Worm (Caenorhabditis elegans) whole organism, L1 larva: ENCODE measurements around the gene aakb-1.

Source experiments
- C16A3.4 ChIP-seq: fragments of 150-350 bp; optimal IDR thresholded peaks from 2 replicates; lab custom pipeline; 2014; ENCODE audit warnings: missing biosample characterization, missing genetic modification characterization
- C34B4.2 ChIP-seq: sonication (generic microtip); optimal IDR thresholded peaks from 2 replicates; lab custom pipeline; 2017; ENCODE audit warnings: mild to moderate bottlenecking, missing genetic modification characterization, missing compliant biosample characterization
- F16B12.6 ChIP-seq: fragments of 150-350 bp; optimal IDR thresholded peaks from 2 replicates; lab custom pipeline; 2014; ENCODE audit warnings: missing biosample characterization, missing genetic modification characterization
- Y116A8C.19 ChIP-seq: sonication (generic microtip); optimal IDR thresholded peaks from 2 replicates; lab custom pipeline; 2016; ENCODE audit warnings: missing compliant biosample characterization, missing genetic modification characterization, borderline replicate concordance
- blmp-1 ChIP-seq: fragments of 150-350 bp; optimal IDR thresholded peaks from 2 replicates; lab custom pipeline; 2014; ENCODE audit warnings: missing biosample characterization, missing genetic modification characterization
- ceh-63 ChIP-seq: fragments of 200-800 bp; sonication (Bioruptor generic); optimal IDR thresholded peaks from 2 replicates; lab custom pipeline; 2018; ENCODE audit warnings: mild to moderate bottlenecking, missing genetic modification characterization, missing compliant biosample characterization
- ceh-82 ChIP-seq, 3 experiments: fragments of 150-350 bp in 1 of 3; sonication (generic microtip) in 2 of 3; optimal IDR thresholded peaks; 2 replicates each; lab custom pipeline; 2014 to 2017; ENCODE audit warnings: missing biosample characterization in 3 of 3, missing genetic modification characterization in 3 of 3
- ceh-88 ChIP-seq: fragments of 200-800 bp; sonication (Bioruptor generic); IDR thresholded peaks from 2 replicates; pipeline ENCODE4 v1.3.6; 2022; ENCODE audit warnings: missing genetic modification characterization, missing compliant biosample characterization
- ceh-90 ChIP-seq: sonication (generic microtip); optimal IDR thresholded peaks from 2 replicates; lab custom pipeline; 2016; ENCODE audit warnings: missing genetic modification characterization, missing compliant biosample characterization
- ces-1 ChIP-seq: fragments of 150-350 bp; optimal IDR thresholded peaks from 2 replicates; lab custom pipeline; 2014; ENCODE audit warnings: missing biosample characterization, missing genetic modification reagents, missing genetic modification characterization
- dsc-1 ChIP-seq: sonication (generic microtip); optimal IDR thresholded peaks from 2 replicates; lab custom pipeline; 2016; ENCODE audit warnings: mild to moderate bottlenecking, missing genetic modification characterization, missing compliant biosample characterization
- efl-1 ChIP-seq, 4 experiments: fragments of 150-350 bp; optimal IDR thresholded peaks in 3 of 4; peaks in 1 of 4; 1 replicate in 1 of 4; 2 replicates in 3 of 4; lab custom pipeline; 2014; ENCODE audit warnings: missing biosample characterization in 2 of 4, missing genetic modification characterization in 2 of 4, missing genetic modification reagents in 2 of 4
- egl-13 ChIP-seq: sonication (generic microtip); optimal IDR thresholded peaks from 2 replicates; lab custom pipeline; 2016; ENCODE audit warnings: missing genotype, missing genetic modification reagents, missing genetic modification characterization, missing compliant biosample characterization
- egl-27 ChIP-seq, 2 experiments: fragments of 150-350 bp in 1 of 2; sonication (generic microtip); optimal IDR thresholded peaks; 3 replicates each; lab custom pipeline; 2017 to 2018; ENCODE audit warnings: missing biosample characterization in 2 of 2, missing genetic modification characterization in 2 of 2, missing genetic modification reagents in 2 of 2
- elt-2 ChIP-seq: sonication (generic microtip); optimal IDR thresholded peaks from 2 replicates; lab custom pipeline; 2016; ENCODE audit warnings: missing genetic modification characterization, mild to moderate bottlenecking, inconsistent platforms, missing compliant biosample characterization, missing genetic modification reagents
- ets-5 ChIP-seq: fragments of 200-800 bp; sonication (Bioruptor generic); IDR thresholded peaks from 2 replicates; pipeline ENCODE4 v1.3.6; 2022; ENCODE audit warnings: missing genetic modification characterization, missing compliant biosample characterization
- fkh-10 ChIP-seq: sonication (generic microtip); optimal IDR thresholded peaks from 2 replicates; lab custom pipeline; 2017; ENCODE audit warnings: missing biosample characterization, missing genetic modification reagents, missing genetic modification characterization
- fkh-8 ChIP-seq: sonication (generic microtip); optimal IDR thresholded peaks from 2 replicates; lab custom pipeline; 2016; ENCODE audit warnings: mild to moderate bottlenecking, missing genetic modification characterization, missing compliant biosample characterization
- irx-1 ChIP-seq: sonication (generic microtip); optimal IDR thresholded peaks from 2 replicates; lab custom pipeline; 2016; ENCODE audit warnings: missing genetic modification characterization, missing compliant biosample characterization
- jun-1 ChIP-seq: fragments of 150-350 bp; optimal IDR thresholded peaks from 2 replicates; lab custom pipeline; 2014; ENCODE audit warnings: missing biosample characterization, missing genetic modification reagents, missing genetic modification characterization
- lin-13 ChIP-seq: fragments of 150-350 bp; optimal IDR thresholded peaks from 2 replicates; lab custom pipeline; 2014; ENCODE audit warnings: missing biosample characterization, missing genetic modification reagents, missing genetic modification characterization
- lin-14 ChIP-seq: fragments of 200-800 bp; sonication (Bioruptor generic); optimal IDR thresholded peaks from 2 replicates; lab custom pipeline; 2018; ENCODE audit warnings: mild to moderate bottlenecking, missing genetic modification characterization, moderate library complexity, missing compliant biosample characterization
- lin-35 ChIP-seq, 2 experiments: fragments of 150-350 bp; optimal IDR thresholded peaks; 2 replicates each; lab custom pipeline; 2014; ENCODE audit warnings: missing biosample characterization in 2 of 2, missing genetic modification characterization in 2 of 2, missing genetic modification reagents in 2 of 2
- lin-39 ChIP-seq: fragments of 150-350 bp; optimal IDR thresholded peaks from 2 replicates; lab custom pipeline; 2014; ENCODE audit warnings: missing biosample characterization, missing genetic modification reagents, missing genetic modification characterization
- lsy-2 ChIP-seq, 2 experiments: fragments of 150-350 bp; optimal IDR thresholded peaks; 2 replicates each; lab custom pipeline; 2014; ENCODE audit warnings: missing biosample characterization in 2 of 2, missing genetic modification characterization in 2 of 2
- mab-9 ChIP-seq: fragments of 200-800 bp; sonication (Bioruptor generic); IDR thresholded peaks from 2 replicates; pipeline ENCODE4 v1.3.6; 2022; ENCODE audit warnings: missing genetic modification reagents, missing genetic modification characterization, missing compliant biosample characterization
- mef-2 ChIP-seq: fragments of 150-350 bp; optimal IDR thresholded peaks from 2 replicates; lab custom pipeline; 2014; ENCODE audit warnings: missing biosample characterization, missing genetic modification characterization
- mep-1 ChIP-seq: fragments of 150-350 bp; optimal IDR thresholded peaks from 2 replicates; lab custom pipeline; 2014; ENCODE audit warnings: missing biosample characterization, missing genetic modification characterization
- nhr-11 ChIP-seq: fragments of 150-350 bp; optimal IDR thresholded peaks from 2 replicates; lab custom pipeline; 2014; ENCODE audit warnings: missing biosample characterization, missing genetic modification characterization
- nhr-19 ChIP-seq: fragments of 200-800 bp; sonication (Bioruptor generic); conservative IDR thresholded peaks from 2 replicates; pipeline ENCODE4 v1.3.6; 2022; ENCODE audit warnings: missing genetic modification characterization, missing compliant biosample characterization
- nhr-20 ChIP-seq: sonication (generic microtip); optimal IDR thresholded peaks from 2 replicates; lab custom pipeline; 2016; ENCODE audit warnings: mild to moderate bottlenecking, missing genetic modification characterization, missing compliant biosample characterization
- nhr-237 ChIP-seq: fragments of 150-350 bp; optimal IDR thresholded peaks from 2 replicates; lab custom pipeline; 2014; ENCODE audit warnings: missing biosample characterization, missing genetic modification characterization
- nhr-47 ChIP-seq: sonication (generic microtip); optimal IDR thresholded peaks from 2 replicates; lab custom pipeline; 2016; ENCODE audit warnings: mild to moderate bottlenecking, missing genetic modification characterization, moderate library complexity, missing compliant biosample characterization
- nhr-71 ChIP-seq: sonication (generic microtip); optimal IDR thresholded peaks from 2 replicates; lab custom pipeline; 2016; ENCODE audit warnings: mild to moderate bottlenecking, missing genetic modification characterization, moderate library complexity, missing compliant biosample characterization
- nhr-77 ChIP-seq: fragments of 150-350 bp; optimal IDR thresholded peaks from 2 replicates; lab custom pipeline; 2014; ENCODE audit warnings: missing biosample characterization, missing genetic modification characterization
- nhr-85 ChIP-seq: sonication (generic microtip); peaks from one replicate; lab custom pipeline; 2016; ENCODE audit warnings: missing genetic modification characterization, inconsistent platforms, missing compliant biosample characterization
- pag-3 ChIP-seq: sonication (generic microtip); optimal IDR thresholded peaks from 2 replicates; lab custom pipeline; 2017; ENCODE audit warnings: missing genetic modification characterization, mild to moderate bottlenecking, missing compliant biosample characterization, antibody characterized with exemption, borderline replicate concordance; ENCODE audit not compliant: insufficient read depth
- pqm-1 ChIP-seq: sonication (generic microtip); optimal IDR thresholded peaks from 3 replicates; lab custom pipeline; 2017; ENCODE audit warnings: missing biosample characterization, missing genetic modification characterization
- rnt-1 ChIP-seq: sonication (generic microtip); optimal IDR thresholded peaks from 2 replicates; lab custom pipeline; 2016; ENCODE audit warnings: mild to moderate bottlenecking, missing genetic modification characterization, moderate library complexity, missing compliant biosample characterization
- skn-1 ChIP-seq: fragments of 150-350 bp; optimal IDR thresholded peaks from 2 replicates; lab custom pipeline; 2014; ENCODE audit warnings: missing biosample characterization, missing genetic modification characterization
- swsn-7 ChIP-seq: sonication (generic microtip); optimal IDR thresholded peaks from 2 replicates; lab custom pipeline; 2016; ENCODE audit warnings: missing genetic modification characterization, missing compliant biosample characterization
- tbx-2 ChIP-seq: sonication (generic microtip); optimal IDR thresholded peaks from 2 replicates; lab custom pipeline; 2016; ENCODE audit warnings: missing genetic modification characterization, missing compliant biosample characterization
- tlp-1 ChIP-seq: fragments of 150-350 bp; optimal IDR thresholded peaks from 2 replicates; lab custom pipeline; 2014; ENCODE audit warnings: missing biosample characterization, missing genetic modification characterization
- unc-30 ChIP-seq: sonication (generic microtip); optimal IDR thresholded peaks from 2 replicates; lab custom pipeline; 2017; ENCODE audit warnings: missing biosample characterization, missing genetic modification characterization
- unc-86 ChIP-seq: sonication (generic microtip); optimal IDR thresholded peaks from 2 replicates; lab custom pipeline; 2016; ENCODE audit warnings: missing genetic modification characterization, missing compliant biosample characterization
- xbp-1 ChIP-seq: sonication (generic microtip); optimal IDR thresholded peaks from 2 replicates; lab custom pipeline; 2016; ENCODE audit warnings: missing genetic modification characterization, missing compliant biosample characterization
- zag-1 ChIP-seq: fragments of 150-350 bp; optimal IDR thresholded peaks from 2 replicates; lab custom pipeline; 2014; ENCODE audit warnings: missing biosample characterization, missing genetic modification characterization

Gene aakb-1

DNA sequence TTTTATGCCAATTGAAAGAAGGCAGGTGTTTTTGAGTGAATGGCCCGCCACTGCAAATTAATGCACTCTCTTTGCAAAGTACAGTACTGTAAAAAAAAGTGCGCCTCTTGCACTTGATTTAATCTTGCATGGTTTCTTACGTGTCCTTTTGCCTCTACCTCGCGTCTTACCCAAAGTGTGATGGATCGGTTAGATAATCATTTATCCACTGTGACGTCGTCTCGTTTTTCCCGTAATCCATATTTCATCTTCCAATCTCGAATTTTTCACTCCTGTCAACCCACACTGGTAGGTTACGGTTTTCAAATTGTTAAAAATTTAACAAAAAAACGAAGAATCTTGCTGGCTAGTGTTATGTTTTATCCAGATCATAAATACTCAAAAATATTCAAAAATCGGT lies 18.9 kb upstream of the aakb-1 start:
- TF ChIP-seq lin-14 (GFP tag; lab: Kevin White, UChicago) (peak; percentile 29), nhr-20 (peak; percentile 43), blmp-1 (tag; lab: Kevin White, UChicago) (peak; percentile 48), nhr-85 (tag; lab: Kevin White, UChicago) (peak; percentile 87), ceh-90 (tag; lab: Kevin White, UChicago) (no peak)
- TF ChIP-seq, all 84 proteins: peak for 4

- TF ChIP-seq dsc-1 (tag; lab: Kevin White, UChicago) = peak; percentile 47
- TF ChIP-seq lin-14 (GFP tag; lab: Kevin White, UChicago) = peak; percentile 96
- TF ChIP-seq elt-2 = no peak
- no peak for TF ChIP-seq lin-13
- TF ChIP-seq mep-1 (tag; lab: Kevin White, UChicago) = peak; percentile 14
- no peak for TF ChIP-seq nhr-237 (tag; lab: Kevin White, UChicago)
- no peak for TF ChIP-seq C16A3.4 (tag; lab: Kevin White, UChicago)
- TF ChIP-seq nhr-71 (tag; lab: Kevin White, UChicago) = peak; percentile 96
- TF ChIP-seq nhr-85 (tag; lab: Kevin White, UChicago) = no peak
- TF ChIP-seq fkh-8 (tag; lab: Kevin White, UChicago) = peak; percentile 76
- peak; percentile 43 for TF ChIP-seq nhr-47 (tag; lab: Kevin White, UChicago)
- TF ChIP-seq mef-2 (tag; lab: Kevin White, UChicago) = no peak
- peak; percentile 16 for TF ChIP-seq egl-13
- TF ChIP-seq fkh-10 (GFP tag; lab: Kevin White, UChicago) = peak; percentile 37
- TF ChIP-seq rnt-1 (tag; lab: Kevin White, UChicago) = peak; percentile 36
- TF ChIP-seq ceh-63 = peak; percentile 28
- no peak for TF ChIP-seq efl-1 (optimal IDR thresholded peaks at IDR 0.05; lab: Kevin White, UChicago)
- peak in 1 of 2 experiments; percentile 38 for TF ChIP-seq efl-1 (GFP tag; optimal IDR thresholded peaks at IDR 0.05 in 1 of 2; lab: Kevin White, UChicago)
- TF ChIP-seq skn-1 = peak; percentile 44
- no peak for TF ChIP-seq nhr-11 (tag; lab: Kevin White, UChicago)
- TF ChIP-seq ceh-88 (GFP tag; lab: Robert Waterston, UW) = no peak
- TF ChIP-seq ceh-90 (tag; lab: Kevin White, UChicago) = no peak
- peak; percentile 50 for TF ChIP-seq unc-86 (tag; lab: Kevin White, UChicago)
- no peak for TF ChIP-seq xbp-1
- TF ChIP-seq zag-1 = peak; percentile 33
- no peak for TF ChIP-seq pqm-1 (tag; lab: Kevin White, UChicago)
- no peak for TF ChIP-seq jun-1 (tag; lab: Kevin White, UChicago)
- peak; percentile 69 for TF ChIP-seq tbx-2
- TF ChIP-seq ets-5 = no peak
- TF ChIP-seq nhr-20 = no peak
- peak; percentile 10 for TF ChIP-seq lin-39 (tag; lab: Kevin White, UChicago)
- TF ChIP-seq egl-27 (tag; optimal IDR thresholded peaks at IDR 0.05; lab: Kevin White, UChicago) = no peak
- peak; percentile 13 to 27 (median 21) for TF ChIP-seq ceh-82 (tag; optimal IDR thresholded peaks at IDR 0.05; lab: Kevin White, UChicago)
- no peak for TF ChIP-seq unc-30 (tag; lab: Kevin White, UChicago)
- no peak for TF ChIP-seq F16B12.6 (tag; lab: Kevin White, UChicago)
- TF ChIP-seq swsn-7 (tag; lab: Kevin White, UChicago) = peak; percentile 36
- no peak for TF ChIP-seq nhr-77 (tag; lab: Kevin White, UChicago)
- peak in 1 of 2 experiments; percentile 13 for TF ChIP-seq lin-35 (GFP tag; optimal IDR thresholded peaks at IDR 0.05; lab: Kevin White, UChicago)
- peak; percentile 73 for TF ChIP-seq ces-1
- TF ChIP-seq pag-3 (tag; lab: Kevin White, UChicago) = no peak
- TF ChIP-seq Y116A8C.19 (tag; lab: Kevin White, UChicago) = no peak
- peak; percentile 54; the same call in 1 of the 2 replicates for TF ChIP-seq mab-9 (GFP tag; lab: Robert Waterston, UW)
- TF ChIP-seq tlp-1 (tag; lab: Kevin White, UChicago) = no peak
- no peak for TF ChIP-seq C34B4.2 (tag; lab: Kevin White, UChicago)
- TF ChIP-seq lsy-2 (tag; optimal IDR thresholded peaks at IDR 0.05; lab: Kevin White, UChicago) = peak in 1 of 2 experiments; percentile 46
- peak; percentile 55 for TF ChIP-seq nhr-19
- TF ChIP-seq irx-1 = no peak
Observed at ce11 chrX:13739125-13739820, 16.3 kb upstream of the aakb-1 start.
